Worm (Caenorhabditis elegans) whole organism, L3 larva: ENCODE measurements around the gene dnj-9.
"Not testable (repeated sequence)": the region's sequence is repeated elsewhere in the genome, so short reads cannot be mapped to it uniquely, and the experiment has no call there.

Experiments
- ZK546.5 ChIP-seq: sonication (generic microtip); optimal IDR thresholded peaks from 2 replicates; lab custom pipeline; 2017; ENCODE audit warnings: missing biosample characterization, missing genetic modification characterization
- ama-1 ChIP-seq: fragments of 150-350 bp; optimal IDR thresholded peaks from 2 replicates; lab custom pipeline; 2018
- ceh-16 ChIP-seq: sonication (generic microtip); optimal IDR thresholded peaks from 2 replicates; lab custom pipeline; 2017; ENCODE audit warnings: missing biosample characterization, missing genetic modification characterization
- ceh-28 ChIP-seq: fragments of 150-350 bp; optimal IDR thresholded peaks from 2 replicates; lab custom pipeline; 2014; ENCODE audit warnings: missing biosample characterization, missing genetic modification reagents, missing genetic modification characterization
- daf-12 ChIP-seq: fragments of 150-350 bp; optimal IDR thresholded peaks from 2 replicates; lab custom pipeline; 2014; ENCODE audit warnings: missing biosample characterization, missing genetic modification reagents, missing genetic modification characterization
- egl-27 ChIP-seq: sonication (generic microtip); optimal IDR thresholded peaks from 4 replicates; lab custom pipeline; 2017; ENCODE audit warnings: missing biosample characterization, missing genetic modification reagents, missing genetic modification characterization
- elt-1 ChIP-seq: fragments of 150-350 bp; optimal IDR thresholded peaks from 2 replicates; lab custom pipeline; 2014; ENCODE audit warnings: missing biosample characterization, missing genetic modification characterization
- elt-2 ChIP-seq: sonication (generic microtip); optimal IDR thresholded peaks from 2 replicates; lab custom pipeline; 2016; ENCODE audit warnings: missing genetic modification reagents, mild to moderate bottlenecking, missing genetic modification characterization, missing compliant biosample characterization
- elt-3 ChIP-seq, 3 experiments: fragments of 150-350 bp in 1 of 3; sonication (generic microtip) in 2 of 3; optimal IDR thresholded peaks; 2 replicates in 2 of 3; 4 replicates in 1 of 3; lab custom pipeline; 2014 to 2017; ENCODE audit warnings: missing biosample characterization in 3 of 3, missing genetic modification characterization in 3 of 3
- eor-1 ChIP-seq, 2 experiments: fragments of 150-350 bp; optimal IDR thresholded peaks; 2 replicates each; lab custom pipeline; 2014 to 2018; ENCODE audit warnings: missing biosample characterization in 2 of 2, missing genetic modification characterization in 2 of 2
- fkh-10 ChIP-seq: sonication (generic microtip); optimal IDR thresholded peaks from 2 replicates; lab custom pipeline; 2017; ENCODE audit warnings: missing biosample characterization, missing genetic modification reagents, missing genetic modification characterization
- fkh-2 ChIP-seq: fragments of 150-350 bp; optimal IDR thresholded peaks from 2 replicates; lab custom pipeline; 2014; ENCODE audit warnings: missing biosample characterization, missing genetic modification reagents, missing genetic modification characterization
- fos-1 ChIP-seq: fragments of 150-350 bp; optimal IDR thresholded peaks from 2 replicates; lab custom pipeline; 2014; ENCODE audit warnings: missing biosample characterization, missing genetic modification characterization
- hmg-11 ChIP-seq: sonication (generic microtip); optimal IDR thresholded peaks from 2 replicates; lab custom pipeline; 2016; ENCODE audit warnings: missing genetic modification characterization, missing compliant biosample characterization
- jun-1 ChIP-seq: fragments of 150-350 bp; optimal IDR thresholded peaks from 2 replicates; lab custom pipeline; 2014; ENCODE audit warnings: missing biosample characterization, missing genetic modification reagents, missing genetic modification characterization
- lin-15B ChIP-seq: fragments of 150-350 bp; optimal IDR thresholded peaks from 2 replicates; lab custom pipeline; 2014; ENCODE audit warnings: missing biosample characterization, missing genetic modification characterization
- mdl-1 ChIP-seq: fragments of 150-350 bp; optimal IDR thresholded peaks from 2 replicates; lab custom pipeline; 2014; ENCODE audit warnings: missing biosample characterization, missing genetic modification characterization
- mml-1 ChIP-seq: fragments of 150-350 bp; sonication (generic microtip); optimal IDR thresholded peaks from 3 replicates; lab custom pipeline; 2014; ENCODE audit warnings: missing biosample characterization, missing genetic modification characterization
- nfya-1 ChIP-seq: sonication (generic microtip); optimal IDR thresholded peaks from 2 replicates; lab custom pipeline; 2017; ENCODE audit warnings: missing genetic modification characterization, mild to moderate bottlenecking, missing compliant biosample characterization, antibody characterized with exemption, moderate library complexity; ENCODE audit not compliant: insufficient read depth
- nhr-11 ChIP-seq: fragments of 150-350 bp; optimal IDR thresholded peaks from 2 replicates; lab custom pipeline; 2014; ENCODE audit warnings: missing biosample characterization, missing genetic modification characterization
- nhr-12 ChIP-seq: fragments of 150-350 bp; optimal IDR thresholded peaks from 2 replicates; lab custom pipeline; 2014; ENCODE audit warnings: missing biosample characterization, missing genetic modification characterization
- nhr-23 ChIP-seq: fragments of 150-350 bp; optimal IDR thresholded peaks from 2 replicates; lab custom pipeline; 2014; ENCODE audit warnings: missing biosample characterization, missing genetic modification reagents, missing genetic modification characterization
- nhr-237 ChIP-seq: fragments of 150-350 bp; optimal IDR thresholded peaks from 2 replicates; lab custom pipeline; 2014; ENCODE audit warnings: missing biosample characterization, missing genetic modification characterization
- nhr-25 ChIP-seq: sonication (generic microtip); optimal IDR thresholded peaks from 2 replicates; lab custom pipeline; 2017; ENCODE audit warnings: missing biosample characterization, missing genetic modification characterization
- nhr-43 ChIP-seq: sonication (generic microtip); optimal IDR thresholded peaks from 2 replicates; lab custom pipeline; 2016; ENCODE audit warnings: mild to moderate bottlenecking, missing genetic modification characterization, missing compliant biosample characterization; ENCODE audit not compliant: poor library complexity, severe bottlenecking
- nhr-67 ChIP-seq: fragments of 150-350 bp; optimal IDR thresholded peaks from 2 replicates; lab custom pipeline; 2014; ENCODE audit warnings: missing biosample characterization, missing genetic modification characterization
- pha-4 ChIP-seq: fragments of 150-350 bp; optimal IDR thresholded peaks from 2 replicates; lab custom pipeline; 2014; ENCODE audit warnings: missing biosample characterization, missing genetic modification reagents, missing genetic modification characterization
- pqm-1 ChIP-seq: fragments of 150-350 bp; optimal IDR thresholded peaks from 2 replicates; lab custom pipeline; 2017; ENCODE audit warnings: missing biosample characterization, missing genetic modification characterization, inconsistent platforms
- snpc-4 ChIP-seq: fragments of 150-350 bp; optimal IDR thresholded peaks from 2 replicates; lab custom pipeline; 2014; ENCODE audit warnings: missing biosample characterization, missing genetic modification characterization
- tbx-2 ChIP-seq: sonication (generic microtip); optimal IDR thresholded peaks from 2 replicates; lab custom pipeline; 2016; ENCODE audit warnings: mild to moderate bottlenecking, missing genetic modification characterization, missing compliant biosample characterization
- unc-39 ChIP-seq: sonication (generic microtip); optimal IDR thresholded peaks from 4 replicates; lab custom pipeline; 2017; ENCODE audit warnings: missing biosample characterization, missing genetic modification characterization
- zag-1 ChIP-seq: fragments of 150-350 bp; optimal IDR thresholded peaks from 2 replicates; lab custom pipeline; 2014; ENCODE audit warnings: missing biosample characterization, missing genetic modification characterization
- ztf-11 ChIP-seq: fragments of 150-350 bp; optimal IDR thresholded peaks from 2 replicates; lab custom pipeline; 2014; ENCODE audit warnings: missing biosample characterization, missing genetic modification characterization

dnj-9 gene

ce11 chrII:4818780-4819179 is 33.1 kb upstream of the dnj-9 start:
- TF ChIP-seq egl-27 (tag; lab: Kevin White, UChicago) (no peak), lin-15B (no peak), nhr-43 (tag; lab: Kevin White, UChicago) (no peak), ceh-28 (no peak), pha-4 (tag; lab: Kevin White, UChicago) (no peak), pqm-1 (tag; lab: Kevin White, UChicago) (no peak), nfya-1 (no peak), fos-1 (tag; lab: Kevin White, UChicago) (no peak), elt-1 (no peak)

ce11 chrII:4821739-4822138 is 30.1 kb upstream of the dnj-9 start, which contains the start of gene lact-5:
TSS of gene lact-5 (minus strand) at chrII:4821739.
- TF ChIP-seq jun-1 (tag; lab: Kevin White, UChicago): no peak
- no peak for TF ChIP-seq elt-2
- peak; percentile 43 for TF ChIP-seq nhr-25 (tag; lab: Kevin White, UChicago)
- TF ChIP-seq nhr-43 (tag; lab: Kevin White, UChicago): peak; percentile 16
- TF ChIP-seq nhr-12 (tag; lab: Kevin White, UChicago): no peak
- peak; percentile 66 for TF ChIP-seq nhr-23
- no peak for TF ChIP-seq ama-1 (lab: Kevin White, UChicago)
- TF ChIP-seq daf-12 (tag; lab: Kevin White, UChicago): no peak
- peak in 1 of 3 experiments; percentile 10 for TF ChIP-seq elt-3 (tag; optimal IDR thresholded peaks at IDR 0.05; lab: Kevin White, UChicago)
- no peak for TF ChIP-seq eor-1 (tag; optimal IDR thresholded peaks at IDR 0.05; lab: Kevin White, UChicago)

ce11 chrII:4822610-4823009 is 29.2 kb upstream of the dnj-9 start:
- TF ChIP-seq pqm-1 (tag; lab: Kevin White, UChicago): no peak
- TF ChIP-seq ceh-28: no peak
- no peak for TF ChIP-seq nhr-43 (tag; lab: Kevin White, UChicago)
- TF ChIP-seq mdl-1: no peak
- no peak for TF ChIP-seq nhr-67 (tag; lab: Kevin White, UChicago)
- TF ChIP-seq nhr-25 (tag; lab: Kevin White, UChicago): no peak
- no peak for TF ChIP-seq hmg-11 (tag; lab: Kevin White, UChicago)
- TF ChIP-seq nhr-11 (tag; lab: Kevin White, UChicago): no peak
- no peak for TF ChIP-seq unc-39
- no peak for TF ChIP-seq zag-1
- TF ChIP-seq mml-1 (tag; lab: Kevin White, UChicago): no peak
- TF ChIP-seq ceh-16 (tag; lab: Kevin White, UChicago): no peak
- no peak for TF ChIP-seq nhr-237 (tag; lab: Kevin White, UChicago)

- TF ChIP-seq hmg-11, tbx-2, daf-12 (tag; lab: Kevin White, UChicago): not testable (repeated sequence)
Observed at ce11 chrII:4825133-4825532, 26.7 kb upstream of the dnj-9 start, which contains the start of the genes C33F10.8 and msp-40. TSS of gene C33F10.8 (minus strand) at chrII:4825233. TSS of gene msp-40 (plus strand) at chrII:4825414.

- TF ChIP-seq fkh-10 (GFP tag; lab: Kevin White, UChicago) (no peak), egl-27 (tag; lab: Kevin White, UChicago) (no peak), nhr-23 (no peak), daf-12 (tag; lab: Kevin White, UChicago) (no peak), ceh-28 (peak; percentile 5), snpc-4 (tag; lab: Kevin White, UChicago) (no peak), ZK546.5 (tag; lab: Kevin White, UChicago) (no peak), nfya-1 (peak; percentile 63), lin-15B (peak; percentile 40), jun-1 (tag; lab: Kevin White, UChicago) (no peak), fkh-2 (tag; lab: Kevin White, UChicago) (no peak), ztf-11 (tag; lab: Kevin White, UChicago) (no peak), ama-1 (lab: Kevin White, UChicago) (no peak)
Observed at ce11 chrII:4827734-4828609, 23.9 kb upstream of the dnj-9 start, which contains the start of the genes fbxb-88 and tbck-1. TSS of gene fbxb-88 (minus strand) at chrII:4827884. TSS of gene tbck-1 (plus strand) at chrII:4828559.
